Fruit fly (Drosophila melanogaster) whole organism, wandering third instar larva: Measurements from ENCODE around the gene Msh6.

ENCODE experiments used
- Abd-B ChIP-seq: fragments of >200 bp; optimal IDR thresholded peaks from 2 replicates; lab custom pipeline; 2017; ENCODE audit warnings: missing biosample characterization, missing genetic modification characterization
- CG32264 ChIP-seq: fragments of 200-800 bp; sonication (Bioruptor generic); optimal IDR thresholded peaks from 2 replicates; lab custom pipeline; 2016; ENCODE audit warnings: missing biosample characterization, missing genetic modification characterization
- Dfd ChIP-seq: fragments of >200 bp; optimal IDR thresholded peaks from 2 replicates; lab custom pipeline; 2017; ENCODE audit warnings: missing biosample characterization, missing genetic modification characterization
- Dif ChIP-seq: fragments of 200-275, 200-300 bp; sonication (Bioruptor generic); optimal IDR thresholded peaks from 2 replicates; lab custom pipeline; 2018; ENCODE audit warnings: missing biosample characterization, missing genetic modification characterization; ENCODE audit not compliant: partially characterized antibody
- GATAd ChIP-seq: sonication (Bioruptor generic); optimal IDR thresholded peaks from 2 replicates; lab custom pipeline; 2016; ENCODE audit warnings: missing biosample characterization, missing genetic modification characterization
- HLH106 ChIP-seq: fragments of 200-800 bp; optimal IDR thresholded peaks from 3 replicates; lab custom pipeline; 2019; ENCODE audit warnings: missing biosample characterization, mild to moderate bottlenecking, missing genetic modification characterization, moderate library complexity
- Hnf4 ChIP-seq: fragments of 200-800 bp; sonication (Bioruptor generic); optimal IDR thresholded peaks from 2 replicates; lab custom pipeline; 2016; ENCODE audit warnings: missing biosample characterization, mild to moderate bottlenecking, missing genetic modification characterization
- Hr78 ChIP-seq: fragments of >200 bp; optimal IDR thresholded peaks from 2 replicates; lab custom pipeline; 2017; ENCODE audit warnings: missing biosample characterization, missing genetic modification characterization
- Hr83 ChIP-seq: fragments of 200-300 bp; sonication (Bioruptor generic); optimal IDR thresholded peaks from 2 replicates; lab custom pipeline; 2016; ENCODE audit warnings: missing biosample characterization, mild to moderate bottlenecking, missing genetic modification characterization, moderate library complexity; ENCODE audit not compliant: poor library complexity, severe bottlenecking
- Jra ChIP-seq: sonication (Bioruptor generic); optimal IDR thresholded peaks from 2 replicates; lab custom pipeline; 2016; ENCODE audit warnings: missing biosample characterization, missing genetic modification characterization
- Mio ChIP-seq: sonication (Bioruptor generic); optimal IDR thresholded peaks from 2 replicates; lab custom pipeline; 2016; ENCODE audit warnings: missing biosample characterization, missing genetic modification characterization
- Myc ChIP-seq: fragments of >200 bp; optimal IDR thresholded peaks from 2 replicates; lab custom pipeline; 2017
- N ChIP-seq: fragments of >200 bp; optimal IDR thresholded peaks from 2 replicates; lab custom pipeline; 2018; ENCODE audit warnings: missing biosample characterization, missing external identifiers, missing genetic modification characterization
- OdsH ChIP-seq: fragments of 200-800 bp; sonication (Bioruptor generic); optimal IDR thresholded peaks from 2 replicates; lab custom pipeline; 2016; ENCODE audit warnings: missing biosample characterization, mild to moderate bottlenecking, missing genetic modification characterization
- Rel ChIP-seq, 2 experiments: fragments of 200-800 bp; sonication (Bioruptor generic) in 1 of 2; optimal IDR thresholded peaks; 2 replicates in 1 of 2; 3 replicates in 1 of 2; lab custom pipeline; 2016 to 2019; ENCODE audit warnings: mild to moderate bottlenecking in 2 of 2, missing biosample characterization in 2 of 2, missing genetic modification characterization in 2 of 2, moderate library complexity in 1 of 2
- Vsx2 ChIP-seq: fragments of 200-300, 225-300 bp; sonication (Bioruptor generic); optimal IDR thresholded peaks from 2 replicates; lab custom pipeline; 2018; ENCODE audit warnings: missing biosample characterization, missing genetic modification characterization; ENCODE audit not compliant: partially characterized antibody
- br ChIP-seq: fragments of 200-800 bp; sonication (Bioruptor generic); optimal IDR thresholded peaks from 2 replicates; lab custom pipeline; 2016; ENCODE audit warnings: missing biosample characterization, missing genetic modification characterization
- dl ChIP-seq, 2 experiments: fragments of 175-275, 200-275 bp in 1 of 2; fragments of 200-275 bp in 1 of 2; sonication (Bioruptor generic); optimal IDR thresholded peaks; lab custom pipeline; 2018; ENCODE audit warnings: mild to moderate bottlenecking in 2 of 2, missing biosample characterization in 2 of 2, missing genetic modification characterization in 2 of 2, moderate library complexity in 2 of 2; ENCODE audit not compliant: partially characterized antibody in 2 of 2, insufficient read depth in 1 of 2
- dsf ChIP-seq: sonication (Bioruptor generic); optimal IDR thresholded peaks from 2 replicates; lab custom pipeline; 2016; ENCODE audit warnings: missing biosample characterization, missing genetic modification characterization, borderline replicate concordance
- ey ChIP-seq: fragments of 200-800 bp; sonication (Bioruptor generic); optimal IDR thresholded peaks from 2 replicates; lab custom pipeline; 2016; ENCODE audit warnings: missing biosample characterization, missing genetic modification characterization
- foxo ChIP-seq, 2 experiments: fragments of 200-800 bp; sonication (Bioruptor generic); optimal IDR thresholded peaks; 2 replicates in 1 of 2; 3 replicates in 1 of 2; lab custom pipeline; 2016 to 2017; ENCODE audit warnings: missing biosample characterization in 2 of 2, missing genetic modification characterization in 2 of 2
- fru ChIP-seq: fragments of 200-800 bp; sonication (Bioruptor generic); optimal IDR thresholded peaks from 3 replicates; lab custom pipeline; 2016; ENCODE audit warnings: missing biosample characterization, mild to moderate bottlenecking, missing genetic modification characterization
- jim ChIP-seq: fragments of 175-275, 200-325 bp; sonication (Bioruptor generic); optimal IDR thresholded peaks from 2 replicates; lab custom pipeline; 2016; ENCODE audit warnings: missing biosample characterization, mild to moderate bottlenecking, missing genetic modification characterization
- lola ChIP-seq: fragments of >200 bp; optimal IDR thresholded peaks from 2 replicates; lab custom pipeline; 2017; ENCODE audit warnings: missing biosample characterization, missing genetic modification characterization
- rgr ChIP-seq: fragments of 200-800 bp; sonication (Bioruptor generic); optimal IDR thresholded peaks from 3 replicates; lab custom pipeline; 2016; ENCODE audit warnings: missing biosample characterization, mild to moderate bottlenecking, missing genetic modification characterization
- sage ChIP-seq: fragments of 200-800 bp; sonication (Bioruptor generic); optimal IDR thresholded peaks from 2 replicates; lab custom pipeline; 2016; ENCODE audit warnings: missing biosample characterization, mild to moderate bottlenecking, missing genetic modification characterization
- sv ChIP-seq: fragments of 200-800 bp; sonication (Bioruptor generic); optimal IDR thresholded peaks from 3 replicates; lab custom pipeline; 2016; ENCODE audit warnings: missing biosample characterization, missing genetic modification characterization
- tai ChIP-seq: sonication (Bioruptor generic); optimal IDR thresholded peaks from 2 replicates; lab custom pipeline; 2016; ENCODE audit warnings: missing biosample characterization, missing genetic modification characterization
- usp ChIP-seq: fragments of >200 bp; optimal IDR thresholded peaks from 2 replicates; lab custom pipeline; 2017; ENCODE audit warnings: missing biosample characterization, missing genetic modification characterization

Msh6 gene

DNA sequence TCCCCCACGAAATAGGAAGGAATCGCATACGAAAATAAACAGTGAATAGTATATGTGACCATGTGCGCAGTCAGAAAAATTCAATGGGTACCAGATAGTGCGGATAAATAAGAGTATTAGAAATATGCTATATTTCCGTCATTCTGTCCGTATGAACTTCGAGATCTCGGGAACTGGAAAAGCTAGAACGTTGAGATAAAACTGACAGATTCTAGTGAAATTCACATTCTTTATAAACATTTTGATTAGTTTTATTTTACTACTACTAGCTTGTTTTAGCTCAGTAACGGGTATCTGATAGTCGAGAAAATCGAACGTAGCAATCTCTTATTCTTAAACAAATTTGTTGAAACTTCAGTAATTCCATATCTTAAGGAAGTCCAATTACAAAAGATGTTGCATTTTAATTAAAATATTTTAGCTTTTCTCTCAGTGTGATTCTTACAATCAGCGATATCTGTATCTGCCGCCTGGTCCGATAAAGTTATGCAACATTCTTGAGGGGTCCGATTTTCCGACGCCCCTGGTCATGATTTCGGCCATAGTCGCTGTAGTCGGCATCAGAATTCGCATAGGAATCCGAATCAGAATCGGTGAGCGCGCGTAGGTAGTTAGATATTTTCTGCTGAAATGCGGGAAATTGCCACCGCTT lies 14.2 kb upstream of the Msh6 start:
- TF ChIP-seq sage (GFP tag; lab: Kevin White, UChicago): no peak
- no peak for TF ChIP-seq Hr83 (GFP tag; lab: Kevin White, UChicago)
- no peak for TF ChIP-seq dl (GFP tag; optimal IDR thresholded peaks at IDR 0.05; lab: Kevin White, UChicago; ENCODE audit: insufficient read depth in 1 of 2, partially characterized antibody in 2 of 2)
- TF ChIP-seq Dfd (GFP tag; lab: Kevin White, UChicago): no peak
- TF ChIP-seq Vsx2 (GFP tag; lab: Kevin White, UChicago): no peak
- no peak for TF ChIP-seq Abd-B (GFP tag; lab: Kevin White, UChicago)
- TF ChIP-seq usp (GFP tag; lab: Kevin White, UChicago): no peak
- no peak for TF ChIP-seq Dif (GFP tag; lab: Kevin White, UChicago)
- no peak for TF ChIP-seq lola
- TF ChIP-seq N: no peak

- no peak for TF ChIP-seq foxo (GFP tag; optimal IDR thresholded peaks at IDR 0.05; lab: Kevin White, UChicago)
- TF ChIP-seq fru: no peak
- TF ChIP-seq sv (GFP tag; lab: Kevin White, UChicago): no peak
- TF ChIP-seq Hr78 (GFP tag; lab: Kevin White, UChicago): no peak
- TF ChIP-seq CG32264: no peak
- no peak for TF ChIP-seq br (GFP tag; lab: Kevin White, UChicago)
- no peak for TF ChIP-seq GATAd (GFP tag; lab: Kevin White, UChicago)
- TF ChIP-seq dsf (GFP tag; lab: Kevin White, UChicago): no peak
- TF ChIP-seq Dif (GFP tag; lab: Kevin White, UChicago): no peak
- no peak for TF ChIP-seq Dfd (GFP tag; lab: Kevin White, UChicago)
- no peak for TF ChIP-seq N
- no peak for TF ChIP-seq Vsx2 (GFP tag; lab: Kevin White, UChicago)
- TF ChIP-seq OdsH: no peak
- no peak for TF ChIP-seq rgr (GFP tag; lab: Kevin White, UChicago)
- TF ChIP-seq lola: no peak
- no peak for TF ChIP-seq sage (GFP tag; lab: Kevin White, UChicago)
- TF ChIP-seq Hnf4 (GFP tag; lab: Kevin White, UChicago): no peak
- TF ChIP-seq ey (GFP tag; lab: Kevin White, UChicago): no peak
- no peak for TF ChIP-seq HLH106 (tag; lab: Kevin White, UChicago)
Observed at dm6 chr3L:15171769-15172403, 13.5 kb upstream of the Msh6 start.

DNA sequence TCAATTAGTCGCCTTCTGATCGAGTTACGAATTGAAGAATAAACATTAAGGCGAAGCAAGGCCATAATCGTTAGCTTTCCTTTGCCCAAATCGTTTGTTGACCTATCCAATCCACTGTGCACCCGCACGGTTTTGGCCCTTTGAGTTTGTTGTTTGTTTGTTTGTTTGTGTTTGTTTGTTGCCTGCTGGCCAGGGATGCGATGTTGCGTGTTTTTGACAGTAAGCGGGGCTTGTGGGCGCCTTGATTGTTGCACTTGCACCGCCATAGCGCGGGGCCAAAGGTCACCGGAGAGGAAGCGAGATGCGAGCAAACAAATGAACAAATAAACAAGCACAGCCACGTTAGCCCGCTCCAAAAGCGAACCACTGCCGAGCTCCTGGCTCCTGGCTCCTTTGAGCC lies 11.4 kb upstream of the Msh6 start:
- no peak for TF ChIP-seq Myc (lab: Kevin White, UChicago)
- TF ChIP-seq rgr (GFP tag; lab: Kevin White, UChicago): no peak
- no peak for TF ChIP-seq OdsH
- TF ChIP-seq GATAd (GFP tag; lab: Kevin White, UChicago): no peak
- TF ChIP-seq Dfd (GFP tag; lab: Kevin White, UChicago): no peak
- TF ChIP-seq Jra: no peak
- TF ChIP-seq Hr78 (GFP tag; lab: Kevin White, UChicago): no peak
- TF ChIP-seq Rel (GFP tag; optimal IDR thresholded peaks at IDR 0.05; lab: Kevin White, UChicago): no peak
- TF ChIP-seq Rel (tag; optimal IDR thresholded peaks at IDR 0.05; lab: Kevin White, UChicago): no peak
- no peak for TF ChIP-seq tai

dm6 chr3L:15169010-15169409 lies 10.6 kb upstream of the Msh6 start:
- TF ChIP-seq rgr (GFP tag; lab: Kevin White, UChicago): no peak
- TF ChIP-seq Vsx2 (GFP tag; lab: Kevin White, UChicago): no peak
- TF ChIP-seq Hr83 (GFP tag; lab: Kevin White, UChicago): no peak
- no peak for TF ChIP-seq Mio (GFP tag; lab: Kevin White, UChicago)
- no peak for TF ChIP-seq Rel (GFP tag; optimal IDR thresholded peaks at IDR 0.05; lab: Kevin White, UChicago)
- no peak for TF ChIP-seq Rel (tag; optimal IDR thresholded peaks at IDR 0.05; lab: Kevin White, UChicago)
- TF ChIP-seq Dfd (GFP tag; lab: Kevin White, UChicago): peak; percentile 24
- TF ChIP-seq jim (GFP tag; lab: Kevin White, UChicago): no peak
- no peak for TF ChIP-seq Abd-B (GFP tag; lab: Kevin White, UChicago)
- no peak for TF ChIP-seq dl (GFP tag; optimal IDR thresholded peaks at IDR 0.05; lab: Kevin White, UChicago; ENCODE audit: insufficient read depth in 1 of 2, partially characterized antibody in 2 of 2)
- TF ChIP-seq, all 38 proteins: peak for 1
